Fruit fly (Drosophila melanogaster) whole organism, embryonic: Measurements from ENCODE around the gene Ptp10D.

Experiments used
- Atf3 ChIP-seq: fragments of 200-800 bp; sonication (Bioruptor generic); optimal IDR thresholded peaks from 3 replicates; lab custom pipeline; 2016; ENCODE audit warnings: missing biosample characterization, missing genetic modification characterization
- CG10147 ChIP-seq: fragments of 200-800 bp; sonication (Bioruptor generic); optimal IDR thresholded peaks from 2 replicates; lab custom pipeline; 2019; ENCODE audit warnings: missing biosample characterization, mild to moderate bottlenecking, missing genetic modification characterization, moderate library complexity
- CG10366 ChIP-seq: fragments of 200-800 bp; sonication (Bioruptor generic); IDR thresholded peaks from 2 replicates; pipeline ENCODE4 v1.3.6; 2022; ENCODE audit warnings: missing biosample characterization, missing genetic modification characterization
- CG11085 ChIP-seq: fragments of 200-800 bp; sonication (Bioruptor generic); IDR thresholded peaks from 2 replicates; pipeline ENCODE4 v1.3.6; 2022; ENCODE audit warnings: missing biosample characterization, missing genetic modification characterization
- CG11247 ChIP-seq: fragments of 200-800 bp; sonication (Bioruptor generic); IDR thresholded peaks from 2 replicates; pipeline ENCODE4 v1.3.6; 2022; ENCODE audit warnings: missing biosample characterization, missing genetic modification characterization
- CG11504 ChIP-seq: fragments of 200-800 bp; sonication (Bioruptor generic); optimal IDR thresholded peaks from 3 replicates; lab custom pipeline; 2019; ENCODE audit warnings: missing biosample characterization, mild to moderate bottlenecking, missing genetic modification characterization, moderate library complexity
- CG12104 ChIP-seq: fragments of 200-800 bp; sonication (Bioruptor generic); optimal IDR thresholded peaks from 3 replicates; lab custom pipeline; 2016; ENCODE audit warnings: missing biosample characterization, missing genetic modification characterization
- CG14014 ChIP-seq: fragments of 200-800 bp; sonication (Bioruptor generic); IDR thresholded peaks from 2 replicates; pipeline ENCODE4 v1.3.6; 2022; ENCODE audit warnings: missing biosample characterization, missing genetic modification characterization
- CG15073 ChIP-seq: fragments of 200-800 bp; sonication (Bioruptor generic); optimal IDR thresholded peaks from 2 replicates; lab custom pipeline; 2016; ENCODE audit warnings: missing biosample characterization, missing genetic modification characterization
- CG15514 ChIP-seq: fragments of 200-800 bp; sonication (Bioruptor generic); optimal IDR thresholded peaks from 3 replicates; lab custom pipeline; 2017; ENCODE audit warnings: missing biosample characterization, missing genetic modification characterization, mild to moderate bottlenecking, moderate library complexity, missing genetic modification reagents
- CG1603 ChIP-seq: fragments of 200-800 bp; sonication (Bioruptor generic); optimal IDR thresholded peaks from 2 replicates; lab custom pipeline; 2019; ENCODE audit warnings: missing biosample characterization, mild to moderate bottlenecking, missing genetic modification characterization, moderate library complexity
- CG1647 ChIP-seq: fragments of 200-800 bp; sonication (Bioruptor generic); optimal IDR thresholded peaks from 3 replicates; lab custom pipeline; 2016; ENCODE audit warnings: missing biosample characterization, missing genetic modification characterization
- CG16815 ChIP-seq: fragments of 200-800 bp; sonication (Bioruptor generic); optimal IDR thresholded peaks from 3 replicates; lab custom pipeline; 2017; ENCODE audit warnings: missing biosample characterization, mild to moderate bottlenecking, missing genetic modification characterization
- CG18262 ChIP-seq: fragments of 200-800 bp; optimal IDR thresholded peaks from 3 replicates; lab custom pipeline; 2019; ENCODE audit warnings: missing biosample characterization, mild to moderate bottlenecking, missing genetic modification characterization, moderate library complexity
- CG18476 ChIP-seq: fragments of 200-800 bp; sonication (Bioruptor generic); optimal IDR thresholded peaks from 2 replicates; lab custom pipeline; 2016; ENCODE audit warnings: missing biosample characterization, mild to moderate bottlenecking, missing genetic modification characterization
- CG2202 ChIP-seq: fragments of 200-800 bp; sonication (Bioruptor generic); optimal IDR thresholded peaks from 2 replicates; lab custom pipeline; 2018; ENCODE audit warnings: missing biosample characterization, mild to moderate bottlenecking, missing genetic modification characterization
- CG2889 ChIP-seq: fragments of 200-800 bp; sonication (Bioruptor generic); IDR thresholded peaks from 3 replicates; pipeline ENCODE4 v1.3.6; 2022; ENCODE audit warnings: missing biosample characterization, missing genetic modification characterization
- CG4328 ChIP-seq: fragments of 200-800 bp; sonication (Bioruptor generic); optimal IDR thresholded peaks from 3 replicates; lab custom pipeline; 2017; ENCODE audit warnings: missing biosample characterization, missing genetic modification reagents, missing genetic modification characterization
- CG5953 ChIP-seq: fragments of 200-800 bp; sonication (Bioruptor generic); IDR thresholded peaks from 2 replicates; pipeline ENCODE4 v1.3.6; 2022; ENCODE audit warnings: missing biosample characterization, missing genetic modification characterization
- CG6254 ChIP-seq: fragments of 200-800 bp; sonication (Bioruptor generic); optimal IDR thresholded peaks from 3 replicates; lab custom pipeline; 2017; ENCODE audit warnings: mild to moderate bottlenecking, missing biosample characterization, missing genetic modification reagents, missing genetic modification characterization
- CG6689 ChIP-seq: fragments of 200-800 bp; sonication (Bioruptor generic); IDR thresholded peaks from 2 replicates; pipeline ENCODE4 v1.3.6; 2022; ENCODE audit warnings: missing biosample characterization, missing genetic modification characterization
- CG7556 ChIP-seq: fragments of 200-800 bp; sonication (Bioruptor generic); optimal IDR thresholded peaks from 2 replicates; lab custom pipeline; 2017; ENCODE audit warnings: missing biosample characterization, mild to moderate bottlenecking, missing genetic modification characterization
- CG7745 ChIP-seq: fragments of 200-800 bp; sonication (Bioruptor generic); optimal IDR thresholded peaks from 2 replicates; lab custom pipeline; 2018; ENCODE audit warnings: missing biosample characterization, mild to moderate bottlenecking, missing genetic modification characterization, moderate library complexity
- CG8478 ChIP-seq: fragments of >200 bp; optimal IDR thresholded peaks from 2 replicates; lab custom pipeline; 2018
- Drgx ChIP-seq: fragments of 200-800 bp; sonication (Bioruptor generic); IDR thresholded peaks from 2 replicates; pipeline ENCODE4 v1.3.6; 2022; ENCODE audit warnings: missing biosample characterization, missing genetic modification characterization
- ERR ChIP-seq: fragments of 200-800 bp; sonication (Bioruptor generic); optimal IDR thresholded peaks from 2 replicates; lab custom pipeline; 2016; ENCODE audit warnings: missing biosample characterization, missing genetic modification characterization
- Ets65A ChIP-seq: fragments of 200-800 bp; sonication (Bioruptor generic); peaks from one replicate; lab custom pipeline; 2016; ENCODE audit warnings: missing biosample characterization, missing genetic modification characterization
- HLH54F ChIP-seq: fragments of 200-800 bp; sonication (Bioruptor generic); optimal IDR thresholded peaks from 3 replicates; lab custom pipeline; 2016; ENCODE audit warnings: missing biosample characterization, missing genetic modification characterization
- HLHmδ ChIP-seq: fragments of 200-800 bp; sonication (Bioruptor generic); optimal IDR thresholded peaks from 2 replicates; lab custom pipeline; 2018; ENCODE audit warnings: missing biosample characterization, mild to moderate bottlenecking, missing genetic modification characterization, moderate library complexity
- Hmr ChIP-seq: fragments of 200-800 bp; sonication (Bioruptor generic); optimal IDR thresholded peaks from 3 replicates; lab custom pipeline; 2017; ENCODE audit warnings: mild to moderate bottlenecking, missing biosample characterization, missing genetic modification reagents, missing genetic modification characterization
- Hr39 ChIP-seq: fragments of >200 bp; optimal IDR thresholded peaks from 2 replicates; lab custom pipeline; 2017
- Hr78 ChIP-seq, 2 experiments: fragments of 200-800 bp in 1 of 2; fragments of >200 bp in 1 of 2; sonication (Bioruptor generic) in 1 of 2; optimal IDR thresholded peaks; 2 replicates each; lab custom pipeline; 2017 to 2019; ENCODE audit warnings: missing biosample characterization in 2 of 2, missing genetic modification characterization in 2 of 2, mild to moderate bottlenecking in 1 of 2, moderate library complexity in 1 of 2
- MTF-1 ChIP-seq: fragments of 200-800 bp; sonication (Bioruptor generic); optimal IDR thresholded peaks from 2 replicates; lab custom pipeline; 2018; ENCODE audit warnings: missing biosample characterization, mild to moderate bottlenecking, missing genetic modification characterization, borderline replicate concordance
- NC2β ChIP-seq: fragments of 200-800 bp; sonication (Bioruptor generic); optimal IDR thresholded peaks from 2 replicates; lab custom pipeline; 2016; ENCODE audit warnings: missing biosample characterization, missing genetic modification characterization
- PHDP ChIP-seq: fragments of 200-800 bp; sonication (Bioruptor generic); optimal IDR thresholded peaks from 3 replicates; lab custom pipeline; 2018; ENCODE audit warnings: missing biosample characterization, mild to moderate bottlenecking, missing genetic modification characterization, moderate library complexity
- Ptx1 ChIP-seq: fragments of 200-800 bp; sonication (Bioruptor generic); IDR thresholded peaks from 2 replicates; pipeline ENCODE4 v1.3.6; 2022; ENCODE audit warnings: missing biosample characterization, missing genetic modification characterization
- Six4 ChIP-seq: fragments of 200-800 bp; sonication (Bioruptor generic); optimal IDR thresholded peaks from 2 replicates; lab custom pipeline; 2016; ENCODE audit warnings: missing biosample characterization, missing genetic modification characterization
- Trl ChIP-seq, 3 experiments: fragments of >200 bp in 2 of 3; fragments of 200-800 bp in 1 of 3; sonication (Bioruptor generic) in 1 of 3; optimal IDR thresholded peaks; 2 replicates in 1 of 3; 3 replicates in 2 of 3; lab custom pipeline; 2016 to 2017; ENCODE audit warnings: missing biosample characterization in 1 of 3, missing genetic modification characterization in 1 of 3
- YL-1 ChIP-seq: fragments of 200-800 bp; sonication (Bioruptor generic); optimal IDR thresholded peaks from 3 replicates; lab custom pipeline; 2017; ENCODE audit warnings: missing biosample characterization, mild to moderate bottlenecking, missing genetic modification characterization
- amos ChIP-seq: fragments of 200-800 bp; sonication (Bioruptor generic); IDR thresholded peaks from 2 replicates; pipeline ENCODE4 v1.3.6; 2022; ENCODE audit warnings: missing biosample characterization, missing genetic modification characterization; ENCODE audit not compliant: partially characterized antibody
- btn ChIP-seq: fragments of 200-800 bp; sonication (Bioruptor generic); optimal IDR thresholded peaks from 2 replicates; lab custom pipeline; 2016; ENCODE audit warnings: missing biosample characterization, missing genetic modification characterization
- cato ChIP-seq: fragments of 200-800 bp; sonication (Bioruptor generic); optimal IDR thresholded peaks from 2 replicates; lab custom pipeline; 2016; ENCODE audit warnings: missing biosample characterization, missing genetic modification characterization, borderline replicate concordance
- dm ChIP-seq: fragments of 200-800 bp; sonication (Bioruptor generic); optimal IDR thresholded peaks from 3 replicates; lab custom pipeline; 2016; ENCODE audit warnings: missing biosample characterization, missing genetic modification characterization
- fru ChIP-seq: fragments of >200 bp; optimal IDR thresholded peaks from 2 replicates; lab custom pipeline; 2017
- grn ChIP-seq: fragments of 200-800 bp; sonication (Bioruptor generic); optimal IDR thresholded peaks from 3 replicates; lab custom pipeline; 2017; ENCODE audit warnings: missing biosample characterization, missing genetic modification characterization
- gt ChIP-seq: fragments of 200-800 bp; sonication (Bioruptor generic); IDR thresholded peaks from 2 replicates; pipeline ENCODE4 v1.3.6; 2022; ENCODE audit warnings: missing biosample characterization, missing genetic modification characterization
- h ChIP-seq: fragments of >200 bp; optimal IDR thresholded peaks from 2 replicates; lab custom pipeline; 2017
- hbn ChIP-seq: fragments of 200-800 bp; sonication (Bioruptor generic); IDR thresholded peaks from 2 replicates; pipeline ENCODE4 v1.3.6; 2022; ENCODE audit warnings: missing biosample characterization, missing genetic modification characterization; ENCODE audit not compliant: partially characterized antibody
- lmd ChIP-seq: fragments of 200-800 bp; sonication (Bioruptor generic); IDR thresholded peaks from 2 replicates; pipeline ENCODE4 v1.3.6; 2022; ENCODE audit warnings: missing biosample characterization, missing genetic modification characterization
- nerfin-2 ChIP-seq: fragments of 200-800 bp; sonication (Bioruptor generic); IDR thresholded peaks from 2 replicates; pipeline ENCODE4 v1.3.6; 2022; ENCODE audit warnings: missing biosample characterization, missing genetic modification characterization; ENCODE audit not compliant: partially characterized antibody
- run ChIP-seq: fragments of 200-800 bp; sonication (Bioruptor generic); optimal IDR thresholded peaks from 3 replicates; lab custom pipeline; 2018; ENCODE audit warnings: missing biosample characterization, mild to moderate bottlenecking, missing genetic modification characterization
- zen ChIP-seq: fragments of 200-800 bp; sonication (Bioruptor generic); optimal IDR thresholded peaks from 3 replicates; lab custom pipeline; 2018; ENCODE audit warnings: missing biosample characterization, mild to moderate bottlenecking, missing genetic modification characterization, moderate library complexity
- zen2 ChIP-seq: fragments of 200-800 bp; sonication (Bioruptor generic); IDR thresholded peaks from 3 replicates; pipeline ENCODE4 v1.3.6; 2022; ENCODE audit warnings: missing biosample characterization, missing genetic modification characterization; ENCODE audit not compliant: partially characterized antibody

Gene Ptp10D

DNA sequence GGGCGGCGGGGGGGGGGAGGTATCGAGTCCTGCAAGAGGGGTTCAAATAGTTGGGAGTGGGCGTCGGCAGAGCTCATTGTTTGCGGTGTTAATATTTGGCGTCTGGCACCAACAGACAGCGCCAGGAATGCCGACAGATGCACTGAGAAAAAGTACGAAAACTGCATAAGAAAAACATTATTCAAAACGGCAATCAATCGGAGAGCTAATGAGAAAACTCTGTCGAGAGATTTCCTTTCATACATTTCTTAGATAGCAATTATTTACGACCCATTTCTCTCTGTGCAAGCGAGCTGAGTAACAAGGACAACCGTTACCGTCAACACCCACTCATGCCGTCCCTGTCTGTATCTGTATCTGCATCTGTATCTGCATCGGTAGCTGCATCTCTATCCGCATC is 42.2 kb downstream of the Ptp10D start:
- TF ChIP-seq Hmr (GFP tag; lab: Kevin White, UChicago) (no peak), gt (GFP tag; lab: Robert Waterston, UW) (no peak), fru (lab: Kevin White, UChicago) (no peak), YL-1 (no peak), HLH54F (GFP tag; lab: Kevin White, UChicago) (no peak), Drgx (GFP tag; lab: Robert Waterston, UW) (peak; percentile 53), CG14014 (GFP tag; lab: Robert Waterston, UW) (no peak), nerfin-2 (no peak), zen2 (GFP tag; lab: Robert Waterston, UW) (no peak), Ets65A (peak; percentile 84), CG6689 (GFP tag; lab: Robert Waterston, UW) (no peak), CG11085 (GFP tag; lab: Robert Waterston, UW) (no peak), CG8478 (lab: Kevin White, UChicago) (no peak), btn (GFP tag; lab: Kevin White, UChicago) (no peak), CG11504 (tag; lab: Kevin White, UChicago) (no peak), CG1647 (GFP tag; lab: Kevin White, UChicago) (no peak), hbn (GFP tag; lab: Robert Waterston, UW) (no peak), CG7556 (no peak), zen (no peak), CG4328 (GFP tag; lab: Kevin White, UChicago) (no peak), lmd (0 out of 2 replicates have a peak, but pooled peaks have one; percentile 12), Ptx1 (GFP tag; lab: Robert Waterston, UW) (0 out of 2 replicates have a peak, but pooled peaks have one; percentile 10), CG15514 (GFP tag; lab: Kevin White, UChicago) (no peak), CG2202 (tag; lab: Kevin White, UChicago) (no peak), amos (GFP tag; lab: Robert Waterston, UW) (no peak), h (lab: Kevin White, UChicago) (no peak), Hr39 (lab: Kevin White, UChicago) (peak; percentile 25), CG10366 (GFP tag; lab: Robert Waterston, UW) (no peak), CG11247 (no peak), CG18476 (GFP tag; lab: Kevin White, UChicago) (no peak), HLHmδ (GFP tag; lab: Kevin White, UChicago) (no peak), dm (no peak), Atf3 (no peak), CG6254 (no peak), CG12104 (GFP tag; lab: Kevin White, UChicago) (no peak), Trl (optimal IDR thresholded peaks at IDR 0.05; lab: Kevin White, UChicago) (no peak), Trl (GFP tag; optimal IDR thresholded peaks at IDR 0.05; lab: Kevin White, UChicago) (no peak)

DNA sequence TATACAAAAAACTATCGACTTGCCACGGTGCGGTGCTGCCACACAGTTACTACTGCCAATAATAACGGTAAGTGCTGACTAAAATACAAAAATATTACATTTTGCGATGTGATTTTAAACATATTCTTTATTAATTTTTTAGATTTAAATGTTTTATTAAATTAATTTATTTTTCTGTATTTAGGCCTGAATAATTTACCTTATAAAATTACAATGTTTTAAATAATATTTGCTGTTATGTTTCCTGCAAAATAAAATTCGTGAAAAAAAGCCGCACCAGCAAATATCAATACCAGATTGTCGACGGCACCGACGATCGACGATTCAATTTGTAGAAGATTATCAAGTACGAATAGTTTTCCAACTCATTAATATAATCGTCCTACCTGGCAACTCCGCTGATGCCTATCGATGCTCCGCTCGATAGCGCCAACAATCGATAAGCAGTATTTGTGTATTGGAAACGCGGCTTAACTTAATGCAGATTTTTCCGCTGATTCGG is 56.8 kb downstream of the Ptp10D start, which contains the start of the genes Vlet and bif:
TSS of gene Vlet (minus strand) at position 51 of the 502 bp plus-strand sequence.
TSS of gene bif (plus strand) at position 432 of the 502 bp plus-strand sequence.
- TF ChIP-seq Hr78 (GFP tag; optimal IDR thresholded peaks at IDR 0.05; lab: Kevin White, UChicago) (no peak), CG16815 (GFP tag; lab: Kevin White, UChicago) (peak; percentile 44), CG18262 (peak; percentile 70), grn (GFP tag; lab: Kevin White, UChicago) (no peak), Six4 (GFP tag; lab: Kevin White, UChicago) (peak; percentile 34), ERR (GFP tag; lab: Kevin White, UChicago) (no peak), PHDP (peak; percentile 60), CG5953 (GFP tag; lab: Robert Waterston, UW) (no peak), CG2889 (GFP tag; lab: Robert Waterston, UW) (no peak), run (tag; lab: Kevin White, UChicago) (no peak), NC2β (peak; percentile 2), CG7745 (tag; lab: Kevin White, UChicago) (no peak), MTF-1 (GFP tag; lab: Kevin White, UChicago) (no peak), cato (GFP tag; lab: Kevin White, UChicago) (peak; percentile 55), CG15073 (no peak), CG10147 (GFP tag; lab: Kevin White, UChicago) (peak; percentile 51), CG1603 (tag; lab: Kevin White, UChicago) (no peak)
